Worm (Caenorhabditis elegans) whole organism, midembryonic: ENCODE measurements around the gene fbl-1.

Experiments
- T22C8.4 ChIP-seq: fragments of 200-800 bp; sonication (Bioruptor generic); IDR thresholded peaks from 2 replicates; pipeline ENCODE4 v1.3.6; 2022; ENCODE audit warnings: missing genetic modification characterization, missing compliant biosample characterization
- cog-1 ChIP-seq: sonication (generic microtip); optimal IDR thresholded peaks from 2 replicates; lab custom pipeline; 2016; ENCODE audit warnings: missing genetic modification characterization, missing compliant biosample characterization
- flt-1 ChIP-seq: fragments of 200-800 bp; sonication (Bioruptor generic); IDR thresholded peaks from 2 replicates; pipeline ENCODE4 v1.3.6; 2022; ENCODE audit warnings: missing genetic modification characterization, missing compliant biosample characterization
- klf-2 ChIP-seq: fragments of 200-800 bp; sonication (Bioruptor generic); conservative IDR thresholded peaks from 2 replicates; pipeline ENCODE4 v1.3.6; 2022; ENCODE audit warnings: missing genetic modification reagents, missing genetic modification characterization, missing compliant biosample characterization
- med-1 ChIP-seq: sonication (generic microtip); optimal IDR thresholded peaks from 2 replicates; lab custom pipeline; 2017; ENCODE audit warnings: missing genetic modification characterization, mild to moderate bottlenecking, missing compliant biosample characterization, antibody characterized with exemption, missing genetic modification reagents; ENCODE audit not compliant: insufficient read depth
- ref-1 ChIP-seq: fragments of 200-800 bp; sonication (Bioruptor generic); conservative IDR thresholded peaks from 2 replicates; pipeline ENCODE4 v1.3.6; 2022; ENCODE audit warnings: missing genetic modification reagents, missing genetic modification characterization, missing compliant biosample characterization
- tab-1 ChIP-seq: fragments of 200-800 bp; sonication (Bioruptor generic); IDR thresholded peaks from 2 replicates; pipeline ENCODE4 v1.3.6; 2022; ENCODE audit warnings: missing genetic modification characterization, missing compliant biosample characterization
- ztf-23 ChIP-seq: fragments of 200-800 bp; sonication (Bioruptor generic); IDR thresholded peaks from 2 replicates; pipeline ENCODE4 v1.3.6; 2022; ENCODE audit warnings: missing genetic modification reagents, missing genetic modification characterization, missing compliant biosample characterization
- ztf-29 ChIP-seq: fragments of 200-800 bp; sonication (Bioruptor generic); IDR thresholded peaks from 2 replicates; pipeline ENCODE4 v1.3.6; 2022; ENCODE audit warnings: missing genetic modification reagents, missing genetic modification characterization, missing compliant biosample characterization

Gene fbl-1

DNA sequence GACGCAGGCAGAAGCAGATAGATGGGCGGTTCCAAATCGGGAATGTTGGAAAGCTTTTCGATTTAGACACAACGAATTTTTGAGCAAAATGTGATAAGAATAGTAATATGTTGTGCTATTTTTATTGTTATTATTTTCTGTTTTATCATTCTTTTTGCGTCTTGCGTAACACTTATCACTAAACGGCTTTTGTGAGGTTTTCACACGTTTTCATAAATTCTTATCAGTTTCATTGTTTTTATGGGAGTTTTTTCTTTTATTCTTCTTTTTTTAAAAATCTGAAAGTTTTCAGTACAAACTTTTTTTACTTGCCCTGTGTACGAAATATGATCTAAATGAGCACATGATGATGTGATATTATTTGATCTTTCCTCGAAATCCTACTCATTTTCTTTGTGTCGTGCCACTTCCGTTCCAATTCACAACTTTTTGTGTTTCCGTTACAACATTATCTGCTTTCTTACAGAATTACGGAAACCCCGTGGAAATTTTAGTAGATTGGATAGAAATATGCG lies at the start of gene fbl-1:
Gene fbl-1, plus strand, starts transcription at position 465 of the 515 bp plus-strand sequence.
- no peak for TF ChIP-seq med-1
- TF ChIP-seq T22C8.4: no peak
- no peak for TF ChIP-seq flt-1 (GFP tag; lab: Robert Waterston, UW)
- no peak for TF ChIP-seq cog-1 (tag; lab: Kevin White, UChicago)
- TF ChIP-seq ztf-29 (GFP tag; lab: Robert Waterston, UW): no peak
- TF ChIP-seq tab-1 (GFP tag; lab: Robert Waterston, UW): no peak
- TF ChIP-seq ref-1: no peak
- TF ChIP-seq klf-2 (GFP tag; lab: Robert Waterston, UW): no peak
- TF ChIP-seq ztf-23 (GFP tag; lab: Robert Waterston, UW): no peak

- TF ChIP-seq med-1 (no peak), ztf-23 (GFP tag; lab: Robert Waterston, UW) (no peak), cog-1 (tag; lab: Kevin White, UChicago) (no peak), ztf-29 (GFP tag; lab: Robert Waterston, UW) (no peak), ref-1 (no peak)
Observed at ce11 chrIV:9496306-9496705, 44.3 kb upstream of the fbl-1 start, which contains the start of gene sru-3. sru-3 (plus strand) TSS chrIV:9496606.

ce11 chrIV:9498088-9498487 lies 42.5 kb upstream of the fbl-1 start, which contains the start of gene sru-4:
sru-4 (plus strand) TSS chrIV:9498388.
- TF ChIP-seq med-1 (no peak), tab-1 (GFP tag; lab: Robert Waterston, UW) (no peak), cog-1 (tag; lab: Kevin White, UChicago) (no peak), ztf-29 (GFP tag; lab: Robert Waterston, UW) (no peak), klf-2 (GFP tag; lab: Robert Waterston, UW) (no peak), ztf-23 (GFP tag; lab: Robert Waterston, UW) (no peak), flt-1 (GFP tag; lab: Robert Waterston, UW) (no peak), T22C8.4 (no peak), ref-1 (no peak)

DNA sequence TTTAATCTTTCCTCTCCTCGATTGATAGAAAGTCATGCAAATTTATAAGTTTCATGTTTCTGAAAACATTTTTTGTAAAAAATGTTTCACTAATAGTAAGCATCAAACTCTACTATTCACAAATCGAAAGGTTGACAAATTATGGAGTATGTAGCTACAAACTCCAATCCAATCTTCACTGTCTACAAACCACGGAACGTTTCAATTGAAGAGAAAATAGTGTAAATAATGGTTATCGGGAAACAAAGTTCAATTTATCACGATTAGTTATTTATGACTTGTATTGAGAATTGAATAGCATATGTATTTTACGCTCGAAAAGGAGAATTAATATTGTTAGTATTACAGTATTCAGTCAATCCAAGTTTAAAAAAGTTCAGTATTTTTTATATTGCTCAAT lies 41.0 kb upstream of the fbl-1 start:
- TF ChIP-seq flt-1 (GFP tag; lab: Robert Waterston, UW) (no peak), T22C8.4 (no peak), med-1 (no peak), ztf-29 (GFP tag; lab: Robert Waterston, UW) (no peak), ref-1 (no peak), tab-1 (GFP tag; lab: Robert Waterston, UW) (no peak), cog-1 (tag; lab: Kevin White, UChicago) (no peak)

DNA sequence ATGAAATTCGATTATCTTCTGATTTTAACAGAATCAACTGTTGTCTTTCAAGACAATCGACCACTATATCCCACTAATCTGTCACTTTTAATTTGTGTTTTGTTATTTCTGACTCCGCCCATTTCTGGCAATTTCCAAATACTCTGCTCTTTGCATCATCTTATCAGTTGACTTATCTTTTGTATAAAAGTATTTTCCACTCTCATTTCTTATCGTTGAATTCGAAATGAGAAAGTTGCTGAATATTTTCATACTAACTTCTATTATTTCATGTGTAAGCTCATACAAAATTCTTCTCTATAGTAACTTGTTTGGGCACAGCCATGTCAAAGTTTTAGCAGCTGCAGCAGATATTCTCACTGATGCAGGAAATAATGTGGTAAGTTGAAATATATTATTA lies 40.5 kb upstream of the fbl-1 start, which contains the start of gene ugt-21:
Gene ugt-21, plus strand, starts transcription at position 212 of the 400 bp plus-strand sequence.
- TF ChIP-seq tab-1 (GFP tag; lab: Robert Waterston, UW): no peak
- TF ChIP-seq klf-2 (GFP tag; lab: Robert Waterston, UW): no peak
- no peak for TF ChIP-seq flt-1 (GFP tag; lab: Robert Waterston, UW)
- TF ChIP-seq cog-1 (tag; lab: Kevin White, UChicago): no peak
- TF ChIP-seq med-1: no peak
- TF ChIP-seq ref-1: no peak
- no peak for TF ChIP-seq ztf-23 (GFP tag; lab: Robert Waterston, UW)
- TF ChIP-seq T22C8.4: no peak
- TF ChIP-seq ztf-29 (GFP tag; lab: Robert Waterston, UW): no peak

DNA sequence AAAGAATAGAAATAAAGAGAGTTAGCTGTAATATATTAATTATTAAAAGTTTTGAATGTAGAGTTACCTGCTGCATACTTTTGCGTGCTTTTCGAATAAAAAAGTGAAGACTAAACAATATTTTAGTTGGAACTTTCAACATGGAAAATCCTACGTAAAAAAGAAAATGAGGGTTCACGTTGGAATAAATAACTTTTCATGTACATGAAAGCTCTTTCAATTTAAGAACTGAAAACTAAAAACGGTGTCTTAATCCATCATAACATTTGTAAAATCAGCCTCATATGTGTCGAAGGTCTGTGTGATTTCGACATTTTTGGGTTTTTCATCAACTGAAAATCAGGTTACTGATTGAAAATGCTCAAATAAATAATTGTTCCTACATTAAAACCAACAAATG lies 34.4 kb upstream of the fbl-1 start, which contains the start of gene ttr-9:
Gene ttr-9, minus strand, starts transcription at position 101 of the 400 bp plus-strand sequence.
- TF ChIP-seq ref-1 (no peak), flt-1 (GFP tag; lab: Robert Waterston, UW) (no peak), klf-2 (GFP tag; lab: Robert Waterston, UW) (no peak), tab-1 (GFP tag; lab: Robert Waterston, UW) (no peak), ztf-29 (GFP tag; lab: Robert Waterston, UW) (no peak), ztf-23 (GFP tag; lab: Robert Waterston, UW) (no peak), med-1 (no peak), T22C8.4 (no peak), cog-1 (tag; lab: Kevin White, UChicago) (no peak)

- no peak for TF ChIP-seq ztf-23 (GFP tag; lab: Robert Waterston, UW)
- TF ChIP-seq med-1: no peak
- TF ChIP-seq klf-2 (GFP tag; lab: Robert Waterston, UW): no peak
- TF ChIP-seq ref-1: no peak
- no peak for TF ChIP-seq flt-1 (GFP tag; lab: Robert Waterston, UW)
- TF ChIP-seq T22C8.4: no peak
- no peak for TF ChIP-seq ztf-29 (GFP tag; lab: Robert Waterston, UW)
- TF ChIP-seq cog-1 (tag; lab: Kevin White, UChicago): no peak
- TF ChIP-seq tab-1 (GFP tag; lab: Robert Waterston, UW): no peak
Observed at ce11 chrIV:9508612-9509011, 32.0 kb upstream of the fbl-1 start, which contains the start of gene ethe-1. ethe-1 (minus strand) TSS chrIV:9508761.

DNA sequence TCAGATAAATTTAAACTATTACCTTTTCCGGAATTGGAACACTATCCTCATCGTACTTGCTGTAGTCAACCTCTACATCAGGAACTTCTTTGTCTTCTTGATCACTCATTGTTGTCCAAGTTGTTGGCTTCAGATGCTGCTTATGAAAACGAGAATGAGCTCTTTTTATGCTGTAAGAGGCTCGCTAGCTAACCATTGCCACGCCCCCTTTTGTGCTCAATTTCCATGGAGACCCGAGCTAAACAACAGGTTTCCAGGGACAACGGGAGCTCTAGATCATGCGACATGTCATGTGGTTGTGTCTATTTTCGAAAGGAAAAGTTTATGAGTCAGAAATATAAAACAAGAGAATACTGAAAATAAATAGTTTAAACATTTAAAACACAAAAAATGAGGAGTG lies 30.2 kb upstream of the fbl-1 start, which contains the start of gene C33A12.4:
Gene C33A12.4, minus strand, starts transcription at position 131 of the 400 bp plus-strand sequence.
- TF ChIP-seq klf-2 (GFP tag; lab: Robert Waterston, UW) (no peak), ztf-29 (GFP tag; lab: Robert Waterston, UW) (no peak), flt-1 (GFP tag; lab: Robert Waterston, UW) (no peak), tab-1 (GFP tag; lab: Robert Waterston, UW) (no peak), ztf-23 (GFP tag; lab: Robert Waterston, UW) (no peak), med-1 (no peak), cog-1 (tag; lab: Kevin White, UChicago) (no peak), ref-1 (no peak), T22C8.4 (no peak)

DNA sequence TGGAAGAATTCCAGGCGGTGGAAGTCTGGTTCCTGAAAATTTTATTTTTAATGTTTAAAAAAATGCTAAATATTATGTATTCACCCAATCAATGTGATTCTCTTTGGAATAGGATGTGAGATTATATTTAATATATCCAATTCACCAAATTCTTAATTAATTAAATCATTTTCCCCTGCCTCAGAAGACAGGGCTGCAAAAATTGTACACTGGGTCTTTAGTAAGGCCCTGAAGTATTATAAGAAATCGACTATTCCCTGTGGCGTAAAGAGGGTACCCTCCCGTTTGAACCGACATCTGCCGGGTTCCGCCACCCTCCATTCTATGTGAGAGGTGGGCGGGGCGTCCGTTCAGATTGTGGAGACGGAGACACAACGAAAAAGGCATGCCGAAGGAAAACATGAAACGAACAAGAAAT lies 29.4 kb upstream of the fbl-1 start:
- no peak for TF ChIP-seq ref-1
- TF ChIP-seq ztf-29 (GFP tag; lab: Robert Waterston, UW): no peak
- TF ChIP-seq T22C8.4: no peak
- no peak for TF ChIP-seq med-1
- TF ChIP-seq tab-1 (GFP tag; lab: Robert Waterston, UW): no peak
- no peak for TF ChIP-seq cog-1 (tag; lab: Kevin White, UChicago)
- no peak for TF ChIP-seq ztf-23 (GFP tag; lab: Robert Waterston, UW)
- TF ChIP-seq klf-2 (GFP tag; lab: Robert Waterston, UW): no peak
- TF ChIP-seq flt-1 (GFP tag; lab: Robert Waterston, UW): no peak

DNA sequence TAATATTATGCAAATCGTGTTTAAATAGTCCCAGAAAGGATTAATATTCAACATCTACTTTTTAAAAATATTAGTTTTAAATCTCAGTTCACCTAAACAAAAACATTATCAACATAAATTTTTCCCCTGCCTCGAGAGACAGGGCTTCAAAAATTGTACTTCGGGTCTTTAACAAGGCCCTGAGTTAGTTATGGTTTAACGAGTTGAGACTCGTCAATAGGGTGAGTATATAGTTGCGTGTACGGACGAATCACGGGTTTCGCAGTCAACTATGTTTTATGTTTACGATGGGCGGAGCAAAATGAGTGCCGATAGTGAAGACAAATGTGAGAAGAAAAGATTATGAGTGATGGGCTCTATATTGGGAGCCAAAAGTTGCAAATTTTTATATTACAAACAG lies 29.0 kb upstream of the fbl-1 start:
- TF ChIP-seq klf-2 (GFP tag; lab: Robert Waterston, UW) (no peak), cog-1 (tag; lab: Kevin White, UChicago) (no peak), tab-1 (GFP tag; lab: Robert Waterston, UW) (no peak), med-1 (no peak), ztf-23 (GFP tag; lab: Robert Waterston, UW) (no peak), ref-1 (no peak)
